Fruit fly (Drosophila melanogaster) whole organism, prepupa: Measurements from ENCODE around the gene snky.
A peak's percentile ranks its signal among the peaks of the same experiment; 100 is the strongest.

Source experiments
- Blimp-1 ChIP-seq: fragments of 200-800 bp; sonication (Bioruptor generic); optimal IDR thresholded peaks from 3 replicates; lab custom pipeline; 2017; ENCODE audit warnings: missing biosample characterization, missing genetic modification characterization, mild to moderate bottlenecking, moderate library complexity, missing genetic modification reagents
- CG10631 ChIP-seq: fragments of 200-800 bp; sonication (Bioruptor generic); optimal IDR thresholded peaks from 2 replicates; lab custom pipeline; 2016; ENCODE audit warnings: missing biosample characterization, missing genetic modification characterization
- CG10669 ChIP-seq: fragments of 200-800 bp; sonication (Bioruptor generic); optimal IDR thresholded peaks from 3 replicates; lab custom pipeline; 2018; ENCODE audit warnings: missing biosample characterization, mild to moderate bottlenecking, missing genetic modification characterization, moderate library complexity
- CG11902 ChIP-seq: fragments of 200-800 bp; sonication (Bioruptor generic); optimal IDR thresholded peaks from 3 replicates; lab custom pipeline; 2016; ENCODE audit warnings: missing biosample characterization, missing genetic modification characterization
- CG15336 ChIP-seq: fragments of 200-800 bp; sonication (Bioruptor generic); IDR thresholded peaks from 2 replicates; pipeline ENCODE4 v1.3.6; 2022; ENCODE audit warnings: missing biosample characterization, missing genetic modification characterization
- CG16779 ChIP-seq: fragments of 200-800 bp; sonication (Bioruptor generic); optimal IDR thresholded peaks from 3 replicates; lab custom pipeline; 2017; ENCODE audit warnings: missing biosample characterization, mild to moderate bottlenecking, missing genetic modification characterization
- CG31627 ChIP-seq: fragments of 200-800 bp; sonication (Bioruptor generic); optimal IDR thresholded peaks from 3 replicates; lab custom pipeline; 2016; ENCODE audit warnings: missing biosample characterization, missing genetic modification characterization
- CG32006 ChIP-seq: fragments of 200-800 bp; sonication (Bioruptor generic); optimal IDR thresholded peaks from 3 replicates; lab custom pipeline; 2017; ENCODE audit warnings: missing biosample characterization, mild to moderate bottlenecking, missing genetic modification characterization
- CG34406 ChIP-seq: fragments of 200-800 bp; sonication (Bioruptor generic); optimal IDR thresholded peaks from 3 replicates; lab custom pipeline; 2016; ENCODE audit warnings: missing biosample characterization, missing genetic modification characterization
- CG3919 ChIP-seq: fragments of 200-800 bp; sonication (Bioruptor generic); optimal IDR thresholded peaks from 3 replicates; lab custom pipeline; 2016; ENCODE audit warnings: missing biosample characterization, missing genetic modification characterization
- CG4318 ChIP-seq: fragments of 200-800 bp; sonication (Bioruptor generic); optimal IDR thresholded peaks from 3 replicates; lab custom pipeline; 2017; ENCODE audit warnings: missing biosample characterization, mild to moderate bottlenecking, missing genetic modification characterization
- CG6163 ChIP-seq: fragments of 200-800 bp; sonication (Bioruptor generic); IDR thresholded peaks from 3 replicates; pipeline ENCODE4 v1.3.6; 2022; ENCODE audit warnings: missing biosample characterization, missing genetic modification characterization
- CG6276 ChIP-seq: fragments of 200-800 bp; sonication (Bioruptor generic); optimal IDR thresholded peaks from 2 replicates; lab custom pipeline; 2017; ENCODE audit warnings: missing biosample characterization, mild to moderate bottlenecking, missing genetic modification characterization
- CG6854 ChIP-seq: fragments of 200-800 bp; sonication (Bioruptor generic); optimal IDR thresholded peaks from 2 replicates; lab custom pipeline; 2017; ENCODE audit warnings: missing biosample characterization, mild to moderate bottlenecking, missing genetic modification characterization
- CG8119 ChIP-seq: fragments of 200-800 bp; sonication (Bioruptor generic); IDR thresholded peaks from 3 replicates; pipeline ENCODE4 v1.3.6; 2022; ENCODE audit warnings: missing biosample characterization, missing genetic modification characterization
- CG8319 ChIP-seq: fragments of 200-800 bp; sonication (Bioruptor generic); optimal IDR thresholded peaks from 3 replicates; lab custom pipeline; 2016; ENCODE audit warnings: missing biosample characterization, missing genetic modification characterization
- CG8632 ChIP-seq: fragments of 200-800 bp; sonication (Bioruptor generic); optimal IDR thresholded peaks from 3 replicates; lab custom pipeline; 2016; ENCODE audit warnings: missing biosample characterization, missing genetic modification characterization
- Eip78C ChIP-seq: fragments of 200-800 bp; sonication (Bioruptor generic); peaks from one replicate; lab custom pipeline; 2016; ENCODE audit warnings: missing biosample characterization, missing genetic modification characterization
- Eip93F ChIP-seq: fragments of 200-800 bp; sonication (Bioruptor generic); optimal IDR thresholded peaks from 2 replicates; lab custom pipeline; 2016; ENCODE audit warnings: missing biosample characterization, mild to moderate bottlenecking, missing genetic modification characterization
- Ets21C ChIP-seq: fragments of 200-800 bp; sonication (Bioruptor generic); optimal IDR thresholded peaks from 3 replicates; lab custom pipeline; 2016; ENCODE audit warnings: missing biosample characterization, missing genetic modification characterization
- Gug ChIP-seq: fragments of 200-800 bp; sonication (Bioruptor generic); IDR thresholded peaks from 2 replicates; pipeline ENCODE4 v1.3.6; 2022; ENCODE audit warnings: missing biosample characterization, missing genetic modification characterization
- Hr38 ChIP-seq: sonication (Bioruptor generic); optimal IDR thresholded peaks from 2 replicates; lab custom pipeline; 2016; ENCODE audit warnings: missing biosample characterization, missing genetic modification characterization
- Hr4 ChIP-seq: fragments of 200-800 bp; sonication (Bioruptor generic); optimal IDR thresholded peaks from 3 replicates; lab custom pipeline; 2016; ENCODE audit warnings: missing biosample characterization, missing genetic modification characterization
- Lpt ChIP-seq: fragments of 200-800 bp; sonication (Bioruptor generic); optimal IDR thresholded peaks from 3 replicates; lab custom pipeline; 2016; ENCODE audit warnings: missing biosample characterization, missing genetic modification characterization
- OdsH ChIP-seq: fragments of 200-800 bp; sonication (Bioruptor generic); optimal IDR thresholded peaks from 3 replicates; lab custom pipeline; 2016; ENCODE audit warnings: missing biosample characterization, missing genetic modification characterization
- achi ChIP-seq: fragments of 200-800 bp; sonication (Bioruptor generic); optimal IDR thresholded peaks from 3 replicates; lab custom pipeline; 2016; ENCODE audit warnings: missing biosample characterization, missing genetic modification characterization
- acj6 ChIP-seq: fragments of 200-800 bp; sonication (Bioruptor generic); optimal IDR thresholded peaks from 3 replicates; lab custom pipeline; 2016; ENCODE audit warnings: missing biosample characterization, missing genetic modification characterization
- esn ChIP-seq: fragments of 200-800 bp; sonication (Bioruptor generic); optimal IDR thresholded peaks from 2 replicates; lab custom pipeline; 2016; ENCODE audit warnings: missing biosample characterization, mild to moderate bottlenecking, missing genetic modification characterization, moderate library complexity
- fd59A ChIP-seq: fragments of 200-800 bp; sonication (Bioruptor generic); optimal IDR thresholded peaks from 2 replicates; lab custom pipeline; 2017; ENCODE audit warnings: missing biosample characterization, mild to moderate bottlenecking, missing genetic modification characterization, missing genetic modification reagents
- lz ChIP-seq: fragments of 200-800 bp; sonication (Bioruptor generic); optimal IDR thresholded peaks from 3 replicates; lab custom pipeline; 2016; ENCODE audit warnings: missing biosample characterization, missing genetic modification characterization
- net ChIP-seq: fragments of 200-800 bp; sonication (Bioruptor generic); optimal IDR thresholded peaks from 3 replicates; lab custom pipeline; 2016; ENCODE audit warnings: missing biosample characterization, missing genetic modification characterization
- salr ChIP-seq, 2 experiments: fragments of 200-800 bp; sonication (Bioruptor generic); optimal IDR thresholded peaks; 3 replicates each; lab custom pipeline; 2016 to 2018; ENCODE audit warnings: missing biosample characterization in 2 of 2, missing genetic modification characterization in 2 of 2, mild to moderate bottlenecking in 1 of 2
- spab ChIP-seq: fragments of 200-800 bp; sonication (Bioruptor generic); optimal IDR thresholded peaks from 2 replicates; lab custom pipeline; 2017; ENCODE audit warnings: missing biosample characterization, mild to moderate bottlenecking, missing genetic modification characterization, missing genetic modification reagents
- ss ChIP-seq, 2 experiments: fragments of 200-800 bp; sonication (Bioruptor generic); optimal IDR thresholded peaks; 2 replicates in 1 of 2; 3 replicates in 1 of 2; lab custom pipeline; 2017 to 2018; ENCODE audit warnings: mild to moderate bottlenecking in 2 of 2, missing biosample characterization in 2 of 2, missing genetic modification characterization in 2 of 2, moderate library complexity in 1 of 2
- svp ChIP-seq: fragments of 200-800 bp; sonication (Bioruptor generic); peaks from one replicate; lab custom pipeline; 2016; ENCODE audit warnings: missing biosample characterization, missing genetic modification characterization

Gene snky

DNA sequence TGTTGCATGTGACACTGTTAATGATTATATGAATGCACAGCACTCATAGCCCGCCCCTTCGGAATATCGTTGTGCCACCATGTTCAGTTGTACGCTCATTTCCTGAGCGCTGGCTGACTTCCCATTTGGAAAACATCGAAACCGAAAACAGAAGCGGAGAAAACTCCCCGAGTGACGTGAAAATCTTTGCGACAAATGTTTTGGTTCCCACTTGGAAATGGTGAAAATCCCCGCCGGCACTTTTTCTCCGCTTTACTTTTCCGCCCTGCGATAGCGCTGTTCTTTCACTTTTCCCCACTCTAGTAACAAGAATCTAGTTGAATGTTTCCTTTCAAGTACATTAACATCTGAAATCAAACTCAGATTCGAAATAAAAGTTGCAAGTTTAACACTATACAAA is 29.3 kb upstream of the snky start:
- no peak for TF ChIP-seq Eip93F (GFP tag; lab: Kevin White, UChicago)
- TF ChIP-seq CG10669 (GFP tag; lab: Kevin White, UChicago): no peak
- no peak for TF ChIP-seq CG16779 (tag; lab: Kevin White, UChicago)
- no peak for TF ChIP-seq CG4318 (GFP tag; lab: Kevin White, UChicago)
- TF ChIP-seq Gug (GFP tag; lab: Robert Waterston, UW): no peak
- TF ChIP-seq CG34406 (GFP tag; lab: Kevin White, UChicago): no peak
- no peak for TF ChIP-seq Blimp-1 (GFP tag; lab: Kevin White, UChicago)
- no peak for TF ChIP-seq Hr4 (GFP tag; lab: Kevin White, UChicago)
- no peak for TF ChIP-seq CG8119 (GFP tag; lab: Robert Waterston, UW)
- TF ChIP-seq Eip78C: no peak
- no peak for TF ChIP-seq CG32006
- no peak for TF ChIP-seq Ets21C (GFP tag; lab: Kevin White, UChicago)
- TF ChIP-seq CG6276 (GFP tag; lab: Kevin White, UChicago): no peak

dm6 chr3L:13146491-13146890 is 27.8 kb upstream of the snky start:
- TF ChIP-seq CG6854 (GFP tag; lab: Kevin White, UChicago): no peak
- no peak for TF ChIP-seq CG15336 (GFP tag; lab: Robert Waterston, UW)
- TF ChIP-seq CG34406 (GFP tag; lab: Kevin White, UChicago): no peak
- peak; percentile 13 for TF ChIP-seq svp (GFP tag; lab: Kevin White, UChicago)
- TF ChIP-seq CG6163 (GFP tag; lab: Robert Waterston, UW): no peak
- TF ChIP-seq ss (GFP tag; optimal IDR thresholded peaks at IDR 0.05; lab: Kevin White, UChicago): peak in 1 of 2 experiments; percentile 24
- TF ChIP-seq CG10669 (GFP tag; lab: Kevin White, UChicago): no peak
- no peak for TF ChIP-seq Hr38 (GFP tag; lab: Kevin White, UChicago)
- TF ChIP-seq CG32006: no peak
- no peak for TF ChIP-seq fd59A (GFP tag; lab: Kevin White, UChicago)
- TF ChIP-seq CG11902 (GFP tag; lab: Kevin White, UChicago): no peak
- no peak for TF ChIP-seq net (GFP tag; lab: Kevin White, UChicago)
- no peak for TF ChIP-seq CG3919 (GFP tag; lab: Kevin White, UChicago)
- no peak for TF ChIP-seq CG4318 (GFP tag; lab: Kevin White, UChicago)
- no peak for TF ChIP-seq Lpt (GFP tag; lab: Kevin White, UChicago)
- TF ChIP-seq CG31627: no peak
- TF ChIP-seq lz (GFP tag; lab: Kevin White, UChicago): no peak
- no peak for TF ChIP-seq esn

DNA sequence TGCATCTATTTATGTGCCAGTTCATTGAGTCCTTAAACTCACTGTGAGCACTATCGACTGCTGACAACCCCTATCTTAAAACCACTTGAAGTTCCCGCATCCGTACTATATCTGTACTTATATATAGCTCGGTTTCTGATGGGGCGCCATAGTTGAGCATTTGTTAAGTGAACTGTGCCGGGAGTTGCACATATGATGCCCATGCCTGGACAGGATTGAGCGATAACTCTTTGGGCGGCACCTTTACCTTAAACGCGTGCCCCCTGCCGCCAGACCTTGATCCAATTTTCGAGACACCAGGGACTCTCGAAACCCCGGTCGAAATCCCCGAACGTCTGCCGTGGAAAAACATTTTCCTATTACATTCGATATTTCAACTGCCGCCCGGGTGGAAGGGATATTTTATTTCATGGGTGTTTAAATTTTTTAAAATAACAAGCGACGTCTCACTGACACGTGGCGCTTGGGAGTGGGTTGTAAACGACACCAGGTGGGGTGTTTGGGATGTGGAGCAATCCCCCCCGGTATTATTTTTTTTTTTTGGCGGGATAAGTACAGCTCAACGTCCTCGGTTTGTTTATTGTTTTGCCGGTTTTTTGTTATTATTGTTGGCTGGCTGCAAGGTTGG is 20.2 kb upstream of the snky start:
- TF ChIP-seq CG8319: no peak
- no peak for TF ChIP-seq spab (GFP tag; lab: Kevin White, UChicago)
- no peak for TF ChIP-seq CG10631 (GFP tag; lab: Kevin White, UChicago)
- TF ChIP-seq Eip93F (GFP tag; lab: Kevin White, UChicago): no peak
- no peak for TF ChIP-seq Eip78C
- no peak for TF ChIP-seq Ets21C (GFP tag; lab: Kevin White, UChicago)
- no peak for TF ChIP-seq salr (GFP tag; optimal IDR thresholded peaks at IDR 0.05; lab: Kevin White, UChicago)
- TF ChIP-seq ss (GFP tag; optimal IDR thresholded peaks at IDR 0.05; lab: Kevin White, UChicago): no peak
- no peak for TF ChIP-seq achi (GFP tag; lab: Kevin White, UChicago)
- TF ChIP-seq OdsH (GFP tag; lab: Kevin White, UChicago): no peak
- TF ChIP-seq Hr38 (GFP tag; lab: Kevin White, UChicago): no peak
- TF ChIP-seq CG6276 (GFP tag; lab: Kevin White, UChicago): no peak
- no peak for TF ChIP-seq CG3919 (GFP tag; lab: Kevin White, UChicago)
- TF ChIP-seq CG8632: no peak
- no peak for TF ChIP-seq esn
- TF ChIP-seq CG10669 (GFP tag; lab: Kevin White, UChicago): no peak

- no peak for TF ChIP-seq acj6 (GFP tag; lab: Kevin White, UChicago)
Measured at dm6 chr3L:13155276-13155675, 19.0 kb upstream of the snky start.
